Worm (Caenorhabditis elegans): ENCODE results near the gene ufd-3.

DNA sequence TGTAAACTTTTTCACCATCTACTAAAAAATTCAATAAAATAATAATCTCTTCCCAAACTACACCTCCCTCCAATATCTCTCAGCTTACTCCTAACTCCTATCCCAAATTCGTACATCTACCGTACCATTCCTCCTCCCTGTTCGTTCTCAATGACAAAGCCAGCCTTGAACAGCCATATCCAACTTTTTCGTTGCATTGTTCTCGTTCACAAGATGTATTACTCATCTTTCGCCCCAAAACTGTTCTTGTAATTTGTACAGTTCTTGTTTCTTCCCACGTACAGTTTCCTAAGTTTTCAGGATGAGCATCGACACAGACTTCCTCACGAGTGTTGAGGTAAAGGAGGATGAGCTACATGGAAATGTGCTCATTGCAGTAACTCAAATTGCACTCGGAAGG, 14.3 kb downstream of the ufd-3 start, which contains the start of gene egl-43:
- no peak for TF ChIP-seq nhr-12 (tag; optimal IDR thresholded peaks at IDR 0.05)
- TF ChIP-seq unc-62 (GFP tag; optimal IDR thresholded peaks at IDR 0.05): no peak
- no peak for TF ChIP-seq M03D4.4 (tag; optimal IDR thresholded peaks at IDR 0.05)

Data from whole organism, mixed stage, embryonic.